Worm (Caenorhabditis elegans): ENCODE data around the gene aqp-11.

- TF ChIP-seq elt-2 (tag; optimal IDR thresholded peaks at IDR 0.05) (no peak), ama-1 (optimal IDR thresholded peaks at IDR 0.05) (no peak), ceh-19 (GFP tag; optimal IDR thresholded peaks at IDR 0.05) (no peak), pha-4 (tag; optimal IDR thresholded peaks at IDR 0.05) (no peak), fax-1 (tag; optimal IDR thresholded peaks at IDR 0.05) (no peak), lin-11 (tag; optimal IDR thresholded peaks at IDR 0.05) (no peak), pat-9 (tag; optimal IDR thresholded peaks at IDR 0.05) (no peak), pqm-1 (tag; optimal IDR thresholded peaks at IDR 0.05) (no peak)
Observed at ce11 chrIII:13645885-13646488, 27.1 kb upstream of the aqp-11 start.

Measured in whole organism, late embryonic.